Fruit fly (Drosophila melanogaster) whole organism, embryonic: ENCODE results near the gene Hmbs.

Experiments
- BEAF-32 ChIP-seq: fragments of 200-800 bp; sonication (Bioruptor generic); optimal IDR thresholded peaks from 3 replicates; lab custom pipeline; 2017; ENCODE audit warnings: missing biosample characterization, missing genetic modification characterization, mild to moderate bottlenecking, moderate library complexity, missing genetic modification reagents
- Bdp1 ChIP-seq: fragments of 200-800 bp; sonication (Bioruptor generic); optimal IDR thresholded peaks from 3 replicates; lab custom pipeline; 2016; ENCODE audit warnings: missing biosample characterization, missing genetic modification characterization
- Bgb ChIP-seq: fragments of 200-800 bp; sonication (Bioruptor generic); IDR thresholded peaks from 2 replicates; pipeline ENCODE4 v1.3.6; 2022; ENCODE audit warnings: missing biosample characterization, missing genetic modification characterization; ENCODE audit not compliant: partially characterized antibody
- CG10147 ChIP-seq: fragments of 200-800 bp; sonication (Bioruptor generic); optimal IDR thresholded peaks from 2 replicates; lab custom pipeline; 2019; ENCODE audit warnings: missing biosample characterization, mild to moderate bottlenecking, missing genetic modification characterization, moderate library complexity
- CG13424 ChIP-seq: fragments of 200-800 bp; sonication (Bioruptor generic); optimal IDR thresholded peaks from 2 replicates; lab custom pipeline; 2019; ENCODE audit warnings: missing biosample characterization, mild to moderate bottlenecking, missing genetic modification characterization, moderate library complexity
- CG15479 ChIP-seq: fragments of 200-800 bp; sonication (Bioruptor generic); optimal IDR thresholded peaks from 3 replicates; lab custom pipeline; 2019; ENCODE audit warnings: missing biosample characterization, mild to moderate bottlenecking, missing genetic modification characterization, moderate library complexity
- CG1647 ChIP-seq: fragments of 200-800 bp; sonication (Bioruptor generic); optimal IDR thresholded peaks from 3 replicates; lab custom pipeline; 2016; ENCODE audit warnings: missing biosample characterization, missing genetic modification characterization
- CG17359 ChIP-seq: fragments of 200-800 bp; sonication (Bioruptor generic); optimal IDR thresholded peaks from 3 replicates; lab custom pipeline; 2018; ENCODE audit warnings: missing biosample characterization, mild to moderate bottlenecking, missing genetic modification characterization, moderate library complexity
- CG17385 ChIP-seq: fragments of 200-800 bp; sonication (Bioruptor generic); optimal IDR thresholded peaks from 3 replicates; lab custom pipeline; 2018; ENCODE audit warnings: missing biosample characterization, mild to moderate bottlenecking, missing genetic modification characterization
- CG1832 ChIP-seq: fragments of 200-800 bp; sonication (Bioruptor generic); optimal IDR thresholded peaks from 2 replicates; lab custom pipeline; 2017; ENCODE audit warnings: missing biosample characterization, mild to moderate bottlenecking, missing genetic modification characterization, inconsistent platforms
- CG18619 ChIP-seq: fragments of 200-800 bp; sonication (Bioruptor generic); optimal IDR thresholded peaks from 3 replicates; lab custom pipeline; 2017; ENCODE audit warnings: missing biosample characterization, mild to moderate bottlenecking, missing genetic modification characterization
- CG2129 ChIP-seq: fragments of 200-800 bp; sonication (Bioruptor generic); IDR thresholded peaks from 2 replicates; pipeline ENCODE4 v1.3.6; 2022; ENCODE audit warnings: missing biosample characterization, missing genetic modification characterization; ENCODE audit not compliant: partially characterized antibody
- CG31441 ChIP-seq: fragments of 200-800 bp; sonication (Bioruptor generic); IDR thresholded peaks from 2 replicates; pipeline ENCODE4 v1.3.6; 2022; ENCODE audit warnings: missing biosample characterization, missing genetic modification characterization
- CG3281 ChIP-seq: fragments of 200-800 bp; sonication (Bioruptor generic); optimal IDR thresholded peaks from 3 replicates; lab custom pipeline; 2017; ENCODE audit warnings: missing biosample characterization, mild to moderate bottlenecking, missing genetic modification characterization
- CG3847 ChIP-seq: fragments of 200-800 bp; sonication (Bioruptor generic); IDR thresholded peaks from 2 replicates; pipeline ENCODE4 v1.3.6; 2022; ENCODE audit warnings: missing biosample characterization, missing genetic modification characterization
- CG43689 ChIP-seq: fragments of 200-800 bp; sonication (Bioruptor generic); IDR thresholded peaks from 2 replicates; pipeline ENCODE4 v1.3.6; 2022; ENCODE audit warnings: missing biosample characterization, missing genetic modification characterization
- CG4730 ChIP-seq: fragments of 200-800 bp; sonication (Bioruptor generic); IDR thresholded peaks from 2 replicates; pipeline ENCODE4 v1.3.6; 2022; ENCODE audit warnings: missing biosample characterization, missing genetic modification characterization
- CG6683 ChIP-seq: fragments of 200-800 bp; sonication (Bioruptor generic); optimal IDR thresholded peaks from 2 replicates; lab custom pipeline; 2017; ENCODE audit warnings: missing biosample characterization, mild to moderate bottlenecking, missing genetic modification characterization, missing genetic modification reagents
- CG6813 ChIP-seq: fragments of 200-800 bp; sonication (Bioruptor generic); optimal IDR thresholded peaks from 2 replicates; lab custom pipeline; 2017; ENCODE audit warnings: missing biosample characterization, missing genetic modification characterization, mild to moderate bottlenecking, moderate library complexity, missing genetic modification reagents
- CG7271 ChIP-seq: fragments of 200-800 bp; sonication (Bioruptor generic); optimal IDR thresholded peaks from 2 replicates; lab custom pipeline; 2018; ENCODE audit warnings: missing biosample characterization, mild to moderate bottlenecking, missing genetic modification characterization, moderate library complexity
- CG7745 ChIP-seq: fragments of 200-800 bp; sonication (Bioruptor generic); optimal IDR thresholded peaks from 2 replicates; lab custom pipeline; 2018; ENCODE audit warnings: missing biosample characterization, mild to moderate bottlenecking, missing genetic modification characterization, moderate library complexity
- CG9437 ChIP-seq: fragments of 200-800 bp; sonication (Bioruptor generic); optimal IDR thresholded peaks from 2 replicates; lab custom pipeline; 2018; ENCODE audit warnings: missing biosample characterization, mild to moderate bottlenecking, missing genetic modification characterization
- CG9817 ChIP-seq: fragments of 200-800 bp; sonication (Bioruptor generic); optimal IDR thresholded peaks from 2 replicates; lab custom pipeline; 2018; ENCODE audit warnings: missing biosample characterization, mild to moderate bottlenecking, missing genetic modification characterization, moderate library complexity
- D ChIP-seq, 2 experiments: fragments of 200-800 bp in 1 of 2; fragments of >200 bp in 1 of 2; sonication (Bioruptor generic) in 1 of 2; optimal IDR thresholded peaks; 2 replicates in 1 of 2; 3 replicates in 1 of 2; lab custom pipeline; 2017; ENCODE audit warnings: mild to moderate bottlenecking in 1 of 2, missing biosample characterization in 1 of 2, missing genetic modification characterization in 1 of 2, missing genetic modification reagents in 1 of 2
- Hr39 ChIP-seq: fragments of >200 bp; optimal IDR thresholded peaks from 2 replicates; lab custom pipeline; 2017
- Lim3 ChIP-seq: fragments of 200-800 bp; sonication (Bioruptor generic); IDR thresholded peaks from 2 replicates; pipeline ENCODE4 v1.3.6; 2022; ENCODE audit warnings: missing biosample characterization, missing genetic modification characterization
- NK7.1 ChIP-seq: fragments of 200-800 bp; sonication (Bioruptor generic); optimal IDR thresholded peaks from 3 replicates; lab custom pipeline; 2016; ENCODE audit warnings: missing biosample characterization, missing genetic modification characterization
- NfI ChIP-seq: fragments of 200-800 bp; sonication (Bioruptor generic); optimal IDR thresholded peaks from 3 replicates; lab custom pipeline; 2018; ENCODE audit warnings: missing biosample characterization, mild to moderate bottlenecking, missing genetic modification characterization, moderate library complexity
- Opbp ChIP-seq: fragments of 200-800 bp; sonication (Bioruptor generic); IDR thresholded peaks from 3 replicates; pipeline ENCODE4 v1.3.6; 2022; ENCODE audit warnings: missing biosample characterization, missing genetic modification characterization; ENCODE audit not compliant: partially characterized antibody
- PHDP ChIP-seq: fragments of 200-800 bp; sonication (Bioruptor generic); optimal IDR thresholded peaks from 3 replicates; lab custom pipeline; 2018; ENCODE audit warnings: missing biosample characterization, mild to moderate bottlenecking, missing genetic modification characterization, moderate library complexity
- Ravus ChIP-seq: fragments of 200-800 bp; sonication (Bioruptor generic); IDR thresholded peaks from 2 replicates; pipeline ENCODE4 v1.3.6; 2022; ENCODE audit warnings: missing biosample characterization, missing genetic modification characterization
- Ssrp ChIP-seq: fragments of 200-800 bp; sonication (Bioruptor generic); optimal IDR thresholded peaks from 2 replicates; lab custom pipeline; 2018; ENCODE audit warnings: missing biosample characterization, mild to moderate bottlenecking, missing genetic modification characterization, moderate library complexity
- ase ChIP-seq: fragments of 200-800 bp; sonication (Bioruptor generic); IDR thresholded peaks from 3 replicates; pipeline ENCODE4 v1.3.6; 2022; ENCODE audit warnings: missing biosample characterization, missing genetic modification characterization
- disco-r ChIP-seq: fragments of 200-800 bp; sonication (Bioruptor generic); optimal IDR thresholded peaks from 2 replicates; lab custom pipeline; 2016; ENCODE audit warnings: missing biosample characterization, missing genetic modification characterization
- dm ChIP-seq: fragments of 200-800 bp; sonication (Bioruptor generic); optimal IDR thresholded peaks from 3 replicates; lab custom pipeline; 2016; ENCODE audit warnings: missing biosample characterization, missing genetic modification characterization
- fd3F ChIP-seq: fragments of 200-800 bp; sonication (Bioruptor generic); optimal IDR thresholded peaks from 2 replicates; lab custom pipeline; 2018; ENCODE audit warnings: missing biosample characterization, mild to moderate bottlenecking, missing genetic modification characterization, moderate library complexity
- fu2 ChIP-seq: fragments of 200-800 bp; sonication (Bioruptor generic); optimal IDR thresholded peaks from 2 replicates; lab custom pipeline; 2016; ENCODE audit warnings: missing biosample characterization, missing genetic modification characterization
- gcm2 ChIP-seq: fragments of 200-800 bp; sonication (Bioruptor generic); optimal IDR thresholded peaks from 2 replicates; lab custom pipeline; 2016; ENCODE audit warnings: missing biosample characterization, missing genetic modification characterization
- gem ChIP-seq: fragments of 200-800 bp; sonication (Bioruptor generic); optimal IDR thresholded peaks from 2 replicates; lab custom pipeline; 2019; ENCODE audit warnings: missing biosample characterization, mild to moderate bottlenecking, missing genetic modification characterization, moderate library complexity
- gsb-n ChIP-seq: fragments of 200-800 bp; sonication (Bioruptor generic); optimal IDR thresholded peaks from 3 replicates; lab custom pipeline; 2018; ENCODE audit warnings: missing biosample characterization, mild to moderate bottlenecking, missing genetic modification characterization
- org-1 ChIP-seq: fragments of 200-800 bp; sonication (Bioruptor generic); optimal IDR thresholded peaks from 2 replicates; lab custom pipeline; 2017; ENCODE audit warnings: missing biosample characterization, missing genetic modification characterization
- peb ChIP-seq: fragments of 200-800 bp; sonication (Bioruptor generic); IDR thresholded peaks from 2 replicates; pipeline ENCODE4 v1.3.6; 2022; ENCODE audit warnings: missing biosample characterization, missing genetic modification characterization
- pum ChIP-seq: fragments of 200-800 bp; sonication (Bioruptor generic); optimal IDR thresholded peaks from 2 replicates; lab custom pipeline; 2016; ENCODE audit warnings: missing biosample characterization, missing genetic modification characterization
- sna ChIP-seq: fragments of 200-800 bp; sonication (Bioruptor generic); IDR thresholded peaks from 2 replicates; pipeline ENCODE4 v1.3.6; 2022; ENCODE audit warnings: missing biosample characterization, missing genetic modification characterization; ENCODE audit not compliant: partially characterized antibody
- trem ChIP-seq: fragments of 200-800 bp; optimal IDR thresholded peaks from 3 replicates; lab custom pipeline; 2019; ENCODE audit warnings: missing biosample characterization, mild to moderate bottlenecking, missing genetic modification characterization, moderate library complexity
- ttk ChIP-seq: fragments of 200-800 bp; sonication (Bioruptor generic); IDR thresholded peaks from 2 replicates; pipeline ENCODE4 v2.1.2; 2022; ENCODE audit warnings: missing biosample characterization, missing genetic modification characterization
- twi ChIP-seq: fragments of 200-800 bp; optimal IDR thresholded peaks from 2 replicates; lab custom pipeline; 2019; ENCODE audit warnings: missing biosample characterization, mild to moderate bottlenecking, missing genetic modification characterization, moderate library complexity
- vfl ChIP-seq: fragments of 200-800 bp; sonication (Bioruptor generic); optimal IDR thresholded peaks from 2 replicates; lab custom pipeline; 2016; ENCODE audit warnings: missing biosample characterization, missing genetic modification characterization
- vvl ChIP-seq: fragments of 200-800 bp; sonication (Bioruptor generic); IDR thresholded peaks from 2 replicates; pipeline ENCODE4 v1.3.6; 2022; ENCODE audit warnings: missing biosample characterization, missing genetic modification characterization
- zen ChIP-seq: fragments of 200-800 bp; sonication (Bioruptor generic); optimal IDR thresholded peaks from 3 replicates; lab custom pipeline; 2018; ENCODE audit warnings: missing biosample characterization, mild to moderate bottlenecking, missing genetic modification characterization, moderate library complexity

The Hmbs gene

DNA sequence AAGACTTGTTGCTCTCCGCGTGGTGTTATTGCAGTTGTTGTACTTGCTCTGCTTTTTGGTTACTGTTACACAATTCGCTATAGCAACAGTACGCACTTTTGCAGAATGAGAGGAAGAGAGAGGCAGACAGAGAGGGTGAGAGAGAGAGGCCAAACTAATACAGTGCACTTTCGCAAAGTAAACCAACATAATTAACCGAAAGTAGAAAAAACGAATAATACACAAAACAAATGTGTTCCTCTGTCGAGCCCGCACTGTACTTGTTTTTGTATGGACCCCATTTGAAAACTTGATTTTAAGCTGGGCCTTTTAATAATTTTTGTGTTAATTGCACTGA lies 707 bp downstream of the Hmbs start (continued):
- TF ChIP-seq CG3847 (GFP tag; lab: Robert Waterston, UW) (no peak), CG2129 (GFP tag; lab: Robert Waterston, UW) (no peak), CG9817 (peak; percentile 15), trem (tag; lab: Kevin White, UChicago) (no peak), NfI (GFP tag; lab: Kevin White, UChicago) (no peak), ase (GFP tag; lab: Robert Waterston, UW) (peak; percentile 27; the same call in 1 of the 3 replicates), pum (peak; percentile 6), peb (no peak), zen (tag; lab: Kevin White, UChicago) (no peak), CG1647 (GFP tag; lab: Kevin White, UChicago) (peak; percentile 49), Bgb (GFP tag; lab: Robert Waterston, UW) (no peak), CG43689 (GFP tag; lab: Robert Waterston, UW) (no peak), gsb-n (no peak), PHDP (tag; lab: Kevin White, UChicago) (no peak), Lim3 (0 out of 2 replicates have a peak, but pooled peaks have one; percentile 17), dm (GFP tag; lab: Kevin White, UChicago) (no peak), CG6813 (GFP tag; lab: Kevin White, UChicago) (no peak), CG1832 (no peak), Hr39 (no peak), Bdp1 (no peak), vvl (GFP tag; lab: Robert Waterston, UW) (peak; percentile 79), D (optimal IDR thresholded peaks at IDR 0.05; lab: Kevin White, UChicago) (no peak), D (GFP tag; optimal IDR thresholded peaks at IDR 0.05; lab: Kevin White, UChicago) (no peak), Ssrp (no peak), Ravus (GFP tag; lab: Robert Waterston, UW) (no peak; the same call in 1 of the 2 replicates), CG10147 (GFP tag; lab: Kevin White, UChicago) (no peak), disco-r (GFP tag; lab: Kevin White, UChicago) (no peak), CG31441 (GFP tag; lab: Robert Waterston, UW) (no peak), CG7271 (tag; lab: Kevin White, UChicago) (no peak), fd3F (peak; percentile 42), gem (tag; lab: Kevin White, UChicago) (peak; percentile 53), CG18619 (GFP tag; lab: Kevin White, UChicago) (peak; percentile 19), CG3281 (peak; percentile 19), org-1 (GFP tag; lab: Kevin White, UChicago) (no peak), CG6683 (GFP tag; lab: Kevin White, UChicago) (no peak), fu2 (peak; percentile 5), Opbp (no peak), ttk (peak; percentile 60), gcm2 (no peak), CG17385 (GFP tag; lab: Kevin White, UChicago) (peak; percentile 29), CG9437 (no peak), CG13424 (peak; percentile 39), BEAF-32 (GFP tag; lab: Kevin White, UChicago) (no peak), twi (tag; lab: Kevin White, UChicago) (no peak), CG4730 (GFP tag; lab: Robert Waterston, UW) (peak; percentile 30; the same call in 1 of the 2 replicates), CG7745 (tag; lab: Kevin White, UChicago) (no peak), vfl (GFP tag; lab: Kevin White, UChicago) (no peak), CG17359 (tag; lab: Kevin White, UChicago) (peak; percentile 39), NK7.1 (peak; percentile 29), sna (GFP tag; lab: Robert Waterston, UW) (no peak), CG15479 (GFP tag; lab: Kevin White, UChicago) (peak; percentile 63)
